Worm (Caenorhabditis elegans) whole organism, mixed stage, embryonic: ENCODE data around the gene sulp-7.

Experiments
- M03D4.4 ChIP-seq: sonication (generic microtip); optimal IDR thresholded peaks from 2 replicates; lab custom pipeline; 2017; ENCODE audit warnings: mild to moderate bottlenecking, missing genetic modification characterization, missing compliant biosample characterization
- bed-3 ChIP-seq: fragments of 200-800 bp; sonication (Bioruptor generic); optimal IDR thresholded peaks from 3 replicates; lab custom pipeline; 2018; ENCODE audit warnings: mild to moderate bottlenecking, missing genetic modification characterization, moderate library complexity, missing compliant biosample characterization
- blmp-1 ChIP-seq: fragments of 150-350 bp; optimal IDR thresholded peaks from 2 replicates; lab custom pipeline; 2014; ENCODE audit warnings: missing biosample characterization, missing genetic modification characterization
- ceh-39 ChIP-seq: fragments of 150-350 bp; optimal IDR thresholded peaks from 2 replicates; lab custom pipeline; 2014; ENCODE audit warnings: missing biosample characterization, missing genetic modification characterization
- ceh-43 ChIP-seq: fragments of 200-800 bp; sonication (Bioruptor generic); optimal IDR thresholded peaks from 2 replicates; lab custom pipeline; 2018; ENCODE audit warnings: mild to moderate bottlenecking, missing genetic modification characterization, moderate library complexity, missing compliant biosample characterization
- ceh-83 ChIP-seq: fragments of 200-800 bp; sonication (Bioruptor generic); optimal IDR thresholded peaks from 2 replicates; lab custom pipeline; 2018; ENCODE audit warnings: mild to moderate bottlenecking, missing genetic modification characterization, missing compliant biosample characterization
- cnd-1 ChIP-seq: fragments of 200-800 bp; sonication (Bioruptor generic); optimal IDR thresholded peaks from 2 replicates; lab custom pipeline; 2018; ENCODE audit warnings: mild to moderate bottlenecking, missing genetic modification characterization, missing compliant biosample characterization
- drap-1 ChIP-seq: fragments of 200-800 bp; sonication (Bioruptor generic); optimal IDR thresholded peaks from 3 replicates; lab custom pipeline; 2018; ENCODE audit warnings: mild to moderate bottlenecking, missing genetic modification characterization, missing compliant biosample characterization
- elt-1 ChIP-seq: sonication (generic microtip); optimal IDR thresholded peaks from 2 replicates; lab custom pipeline; 2017; ENCODE audit warnings: missing genetic modification characterization, mild to moderate bottlenecking, missing compliant biosample characterization, antibody characterized with exemption, moderate library complexity, borderline replicate concordance; ENCODE audit not compliant: insufficient read depth
- elt-3 ChIP-seq: fragments of 150-350 bp; optimal IDR thresholded peaks from 2 replicates; lab custom pipeline; 2014; ENCODE audit warnings: missing biosample characterization, missing genetic modification characterization
- ham-2 ChIP-seq: fragments of 200-800 bp; sonication (Bioruptor generic); optimal IDR thresholded peaks from 2 replicates; lab custom pipeline; 2018; ENCODE audit warnings: mild to moderate bottlenecking, missing genetic modification characterization, missing compliant biosample characterization
- hlh-1 ChIP-seq: fragments of 150-350 bp; optimal IDR thresholded peaks from 2 replicates; lab custom pipeline; 2014; ENCODE audit warnings: missing biosample characterization, missing genetic modification reagents, missing genetic modification characterization
- lin-13 ChIP-seq: fragments of 150-350 bp; optimal IDR thresholded peaks from 2 replicates; lab custom pipeline; 2014; ENCODE audit warnings: missing biosample characterization, missing genetic modification characterization
- lin-32 ChIP-seq: fragments of 200-800 bp; sonication (Bioruptor generic); optimal IDR thresholded peaks from 2 replicates; lab custom pipeline; 2018; ENCODE audit warnings: mild to moderate bottlenecking, missing genetic modification characterization, missing compliant biosample characterization
- lsy-2 ChIP-seq: fragments of 150-350 bp; optimal IDR thresholded peaks from 2 replicates; lab custom pipeline; 2014; ENCODE audit warnings: missing biosample characterization, missing genetic modification characterization
- mep-1 ChIP-seq: fragments of 150-350 bp; optimal IDR thresholded peaks from 2 replicates; lab custom pipeline; 2017; ENCODE audit warnings: missing biosample characterization, missing genetic modification reagents, missing genetic modification characterization, inconsistent platforms
- mls-2 ChIP-seq: sonication (generic microtip); optimal IDR thresholded peaks from 2 replicates; lab custom pipeline; 2016; ENCODE audit warnings: mild to moderate bottlenecking, missing genetic modification characterization, moderate library complexity, missing compliant biosample characterization
- nhr-12 ChIP-seq: fragments of 150-350 bp; optimal IDR thresholded peaks from 2 replicates; lab custom pipeline; 2014; ENCODE audit warnings: missing biosample characterization, missing genetic modification characterization
- nhr-2 ChIP-seq: fragments of 150-350 bp; optimal IDR thresholded peaks from 2 replicates; lab custom pipeline; 2014; ENCODE audit warnings: missing biosample characterization, missing genetic modification characterization
- nhr-237 ChIP-seq: fragments of 150-350 bp; optimal IDR thresholded peaks from 2 replicates; lab custom pipeline; 2014; ENCODE audit warnings: missing biosample characterization, missing genetic modification characterization
- nhr-28 ChIP-seq: fragments of 150-350 bp; optimal IDR thresholded peaks from 2 replicates; lab custom pipeline; 2014; ENCODE audit warnings: missing biosample characterization, missing genetic modification characterization
- nhr-76 ChIP-seq: sonication (generic microtip); optimal IDR thresholded peaks from 2 replicates; lab custom pipeline; 2017; ENCODE audit warnings: missing biosample characterization, missing genetic modification characterization
- pha-4 ChIP-seq: fragments of 150-350 bp; optimal IDR thresholded peaks from 2 replicates; lab custom pipeline; 2018; ENCODE audit warnings: missing biosample characterization, missing genetic modification reagents, missing genetic modification characterization
- sem-2 ChIP-seq: fragments of 200-800 bp; sonication (Bioruptor generic); optimal IDR thresholded peaks from 2 replicates; lab custom pipeline; 2018; ENCODE audit warnings: mild to moderate bottlenecking, missing genetic modification characterization, missing compliant biosample characterization
- snpc-4 ChIP-seq: fragments of 150-350 bp; optimal IDR thresholded peaks from 2 replicates; lab custom pipeline; 2014; ENCODE audit warnings: missing biosample characterization, missing genetic modification characterization
- sptf-1 ChIP-seq: sonication (generic microtip); optimal IDR thresholded peaks from 2 replicates; lab custom pipeline; 2017; ENCODE audit warnings: mild to moderate bottlenecking, missing genetic modification characterization, moderate library complexity, missing compliant biosample characterization
- tbx-8 ChIP-seq: fragments of 200-800 bp; sonication (Bioruptor generic); optimal IDR thresholded peaks from 2 replicates; lab custom pipeline; 2018; ENCODE audit warnings: mild to moderate bottlenecking, missing genetic modification characterization, moderate library complexity, missing compliant biosample characterization
- unc-120 ChIP-seq: sonication (generic microtip); optimal IDR thresholded peaks from 2 replicates; lab custom pipeline; 2017; ENCODE audit warnings: missing genetic modification characterization, missing compliant biosample characterization; ENCODE audit not compliant: poor library complexity, severe bottlenecking
- unc-39 ChIP-seq: fragments of 150-350 bp; optimal IDR thresholded peaks from 2 replicates; lab custom pipeline; 2014; ENCODE audit warnings: missing biosample characterization, missing genetic modification characterization

sulp-7 gene

DNA sequence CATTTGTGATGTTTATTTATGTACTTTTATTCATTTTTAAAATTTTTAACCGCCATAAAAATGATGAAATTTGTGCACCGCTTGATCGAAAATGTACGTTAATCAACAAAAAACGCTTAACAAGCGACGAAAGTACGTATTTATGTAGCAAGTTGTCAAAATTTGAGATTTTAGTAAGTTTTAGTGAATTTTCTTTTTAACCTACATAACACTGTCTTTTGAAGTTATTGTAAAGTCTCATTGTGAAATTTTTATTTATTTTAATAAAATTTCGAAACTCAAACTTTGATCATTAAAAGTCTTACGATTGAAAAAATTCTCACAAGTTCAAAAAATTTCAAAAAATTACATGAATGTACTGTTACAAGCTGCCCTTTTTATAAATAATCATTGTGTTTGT, 16.9 kb downstream of the sulp-7 start:
- TF ChIP-seq lsy-2 (tag; lab: Kevin White, UChicago): no peak
- TF ChIP-seq blmp-1 (tag; lab: Kevin White, UChicago): no peak
- no peak for TF ChIP-seq unc-120 (tag; lab: Kevin White, UChicago)
- no peak for TF ChIP-seq nhr-28 (tag; lab: Kevin White, UChicago)
- TF ChIP-seq lin-32 (GFP tag; lab: Kevin White, UChicago): no peak
- TF ChIP-seq ham-2: no peak
- no peak for TF ChIP-seq nhr-237 (tag; lab: Kevin White, UChicago)
- TF ChIP-seq, all 35 proteins: peak for 0

DNA sequence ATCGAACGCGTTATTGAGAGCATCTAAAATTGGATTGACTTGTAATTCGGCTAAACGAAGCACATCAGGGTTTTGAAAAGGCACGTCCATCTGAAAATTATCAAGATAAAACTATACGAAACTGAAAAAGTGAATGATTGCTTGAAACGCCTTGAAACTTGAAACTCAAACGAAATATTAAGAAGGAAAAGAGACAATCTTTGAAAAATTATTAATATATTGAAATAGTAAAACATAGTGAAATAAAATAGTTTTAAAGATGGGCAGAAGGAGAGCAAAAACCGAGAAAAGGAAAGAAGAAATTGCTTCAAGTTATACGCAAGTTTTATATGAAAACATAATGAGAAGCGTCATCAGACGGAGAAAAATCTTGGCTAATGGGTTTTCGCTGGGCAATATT, 17.6 kb downstream of the sulp-7 start, which contains the start of gene W02H3.3:
Gene W02H3.3 (minus strand): TSS at position 101 of the 400 bp plus-strand sequence.
- no peak for TF ChIP-seq nhr-12
- no peak for TF ChIP-seq ham-2
- TF ChIP-seq lin-32 (GFP tag; lab: Kevin White, UChicago): no peak
- TF ChIP-seq tbx-8 (GFP tag; lab: Kevin White, UChicago): no peak
- no peak for TF ChIP-seq elt-3
- no peak for TF ChIP-seq elt-1 (tag; lab: Kevin White, UChicago)
- no peak for TF ChIP-seq hlh-1 (tag; lab: Kevin White, UChicago)
- TF ChIP-seq lin-13 (tag; lab: Kevin White, UChicago): no peak
- TF ChIP-seq mep-1: no peak
- no peak for TF ChIP-seq sem-2 (GFP tag; lab: Kevin White, UChicago)
- no peak for TF ChIP-seq pha-4 (tag; lab: Kevin White, UChicago)
- no peak for TF ChIP-seq sptf-1 (tag; lab: Kevin White, UChicago)
- no peak for TF ChIP-seq M03D4.4 (tag; lab: Kevin White, UChicago)

DNA sequence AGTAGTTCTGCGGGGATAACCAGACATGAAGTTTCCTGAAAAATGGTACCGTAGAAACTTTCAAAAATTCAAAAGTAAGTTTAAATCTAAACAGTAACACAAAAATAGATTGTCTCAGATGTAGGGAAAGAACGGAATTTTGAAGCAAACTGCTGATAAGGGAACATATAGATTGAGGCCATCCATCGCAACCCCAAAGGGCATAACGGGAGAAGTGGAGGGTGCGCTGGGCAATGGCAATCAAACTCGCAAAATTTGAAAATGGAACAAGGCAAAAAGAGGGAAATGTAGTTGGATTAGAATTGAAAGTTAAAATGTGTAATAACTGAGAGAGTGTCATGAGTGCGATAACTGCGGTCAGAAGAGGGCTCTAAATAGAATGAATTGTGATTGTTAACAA, 22.7 kb downstream of the sulp-7 start:
- TF ChIP-seq sem-2 (GFP tag; lab: Kevin White, UChicago) (no peak), nhr-237 (tag; lab: Kevin White, UChicago) (no peak), M03D4.4 (tag; lab: Kevin White, UChicago) (no peak), nhr-76 (tag; lab: Kevin White, UChicago) (no peak), mep-1 (no peak), ham-2 (no peak), ceh-83 (no peak), snpc-4 (tag; lab: Kevin White, UChicago) (no peak), mls-2 (tag; lab: Kevin White, UChicago) (no peak), lin-13 (tag; lab: Kevin White, UChicago) (no peak), cnd-1 (tag; lab: Kevin White, UChicago) (no peak), lin-32 (GFP tag; lab: Kevin White, UChicago) (no peak), hlh-1 (tag; lab: Kevin White, UChicago) (no peak), nhr-28 (tag; lab: Kevin White, UChicago) (no peak), nhr-12 (no peak), ceh-39 (no peak)

- TF ChIP-seq hlh-1 (tag; lab: Kevin White, UChicago): no peak
- TF ChIP-seq nhr-28 (tag; lab: Kevin White, UChicago): no peak
- TF ChIP-seq tbx-8 (GFP tag; lab: Kevin White, UChicago): no peak
- TF ChIP-seq nhr-2 (tag; lab: Kevin White, UChicago): no peak
- TF ChIP-seq ceh-43 (GFP tag; lab: Kevin White, UChicago): no peak
- no peak for TF ChIP-seq nhr-76 (tag; lab: Kevin White, UChicago)
- no peak for TF ChIP-seq pha-4 (tag; lab: Kevin White, UChicago)
- TF ChIP-seq lin-13 (tag; lab: Kevin White, UChicago): no peak
- TF ChIP-seq mls-2 (tag; lab: Kevin White, UChicago): no peak
- TF ChIP-seq unc-39 (tag; lab: Kevin White, UChicago): no peak
Observed at ce11 chrX:11104883-11105629, 24.6 kb downstream of the sulp-7 start, which contains the start of gene W02H3.1. Gene W02H3.1 (minus strand): TSS chrX:11105460.

DNA sequence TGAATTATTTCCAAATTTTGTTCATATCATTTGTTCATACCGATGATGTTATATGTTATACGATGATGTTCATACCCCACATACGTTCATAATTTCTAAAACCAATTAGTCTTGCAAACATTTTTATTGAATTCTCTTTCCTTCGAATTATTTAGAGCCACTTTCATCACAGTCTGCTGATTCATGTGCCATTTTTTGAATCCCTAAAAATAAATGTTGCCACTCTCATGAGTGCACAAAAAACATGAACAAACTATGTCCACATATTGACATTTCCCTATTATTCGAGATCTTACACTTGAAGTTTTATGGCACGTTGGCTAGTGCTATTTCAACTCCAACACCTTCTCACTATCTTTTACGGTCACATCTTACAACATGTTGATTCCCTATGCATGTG, 26.6 kb downstream of the sulp-7 start, which contains the start of gene clc-17:
Gene clc-17 (plus strand): TSS at position 301 of the 400 bp plus-strand sequence.
- TF ChIP-seq drap-1 (GFP tag; lab: Kevin White, UChicago) (no peak), ceh-39 (no peak), nhr-28 (tag; lab: Kevin White, UChicago) (no peak), pha-4 (tag; lab: Kevin White, UChicago) (no peak), sem-2 (GFP tag; lab: Kevin White, UChicago) (no peak), lin-13 (tag; lab: Kevin White, UChicago) (no peak), hlh-1 (tag; lab: Kevin White, UChicago) (no peak), bed-3 (GFP tag; lab: Kevin White, UChicago) (no peak), blmp-1 (tag; lab: Kevin White, UChicago) (no peak), nhr-2 (tag; lab: Kevin White, UChicago) (no peak), ceh-43 (GFP tag; lab: Kevin White, UChicago) (no peak)
